Fruit fly (Drosophila melanogaster): ENCODE data around the gene CG32137.

DNA sequence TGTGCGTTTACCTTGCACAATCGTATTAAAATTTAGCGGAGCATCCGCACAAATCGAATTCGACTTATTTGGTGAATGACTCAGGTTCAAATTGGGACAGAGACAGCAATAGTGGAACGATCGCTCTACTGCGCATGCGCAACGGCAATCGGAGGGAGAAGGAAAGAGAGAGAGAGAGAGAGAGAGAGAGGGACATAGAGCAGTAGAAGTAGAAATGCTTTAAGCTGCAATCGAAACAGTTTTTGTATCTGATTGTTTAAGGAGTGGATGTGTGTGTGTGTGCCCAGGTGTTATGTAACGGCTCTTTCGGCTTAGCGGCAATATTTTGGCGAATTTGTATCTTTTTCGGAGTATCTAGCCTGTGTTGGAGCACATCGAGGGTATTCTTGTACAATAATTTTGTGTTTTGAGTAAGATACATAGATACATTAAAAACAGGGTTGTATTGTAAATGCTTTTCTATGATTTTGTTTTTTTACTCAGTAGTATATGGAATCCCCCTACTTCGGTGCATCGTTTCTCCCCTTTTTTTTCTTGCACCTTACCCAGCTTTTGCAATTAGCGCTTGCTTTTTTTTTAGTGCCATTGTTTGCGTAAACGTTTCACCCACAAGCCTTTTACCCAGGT lies 10.5 kb downstream of the CG32137 start:
- no peak for TF ChIP-seq CG33017 (tag; optimal IDR thresholded peaks at IDR 0.05)
- no peak for TF ChIP-seq CG7045 (GFP tag; optimal IDR thresholded peaks at IDR 0.05)
- TF ChIP-seq Clk (GFP tag; optimal IDR thresholded peaks at IDR 0.05): no peak
- TF ChIP-seq Mnt (GFP tag; optimal IDR thresholded peaks at IDR 0.05): no peak
- no peak for TF ChIP-seq CG12768 (GFP tag; optimal IDR thresholded peaks at IDR 0.05)
- TF ChIP-seq cnc (optimal IDR thresholded peaks at IDR 0.05): no peak
- TF ChIP-seq kay (GFP tag; ENCODE audit: borderline replicate concordance): no peak
- no peak for TF ChIP-seq CG7101 (tag; optimal IDR thresholded peaks at IDR 0.05)
- TF ChIP-seq CG1620 (GFP tag; optimal IDR thresholded peaks at IDR 0.05): no peak
- no peak for TF ChIP-seq pad (GFP tag; optimal IDR thresholded peaks at IDR 0.05)
- no peak for TF ChIP-seq ovo (GFP tag; optimal IDR thresholded peaks at IDR 0.05)
- TF ChIP-seq Crg-1 (GFP tag; optimal IDR thresholded peaks at IDR 0.05): no peak

All from whole organism, adult.